Worm (Caenorhabditis elegans): ENCODE measurements around the gene mutd-1.

DNA sequence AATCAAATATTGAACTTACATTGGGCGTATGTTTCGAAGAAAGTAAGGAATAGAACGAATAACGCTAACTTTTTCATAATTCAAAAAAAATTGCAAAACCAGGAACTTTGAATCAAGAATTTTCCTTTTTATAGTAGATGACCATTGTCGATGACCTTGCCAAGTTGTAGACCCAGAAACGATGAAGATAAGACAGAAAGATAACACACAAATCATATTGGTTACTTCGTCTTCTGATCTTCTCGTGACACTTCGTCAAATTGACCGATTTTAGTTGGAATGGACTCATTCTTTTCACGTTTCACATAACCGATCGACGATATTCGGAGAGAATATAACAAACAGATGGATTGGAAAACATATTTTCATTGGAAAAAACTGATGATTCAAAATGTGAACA, 2.1 kb downstream of the mutd-1 start, which contains the start of gene grsp-3:
- no peak for TF ChIP-seq ceh-13 (GFP tag; optimal IDR thresholded peaks at IDR 0.05)
- no peak for TF ChIP-seq ama-1 (optimal IDR thresholded peaks at IDR 0.05)
- no peak for TF ChIP-seq scrt-1 (GFP tag; IDR thresholded peaks at IDR 0.05)

Data from whole organism, early embryonic.